Worm (Caenorhabditis elegans) whole organism, young adult: Measurements from ENCODE around the gene C44F1.1.

Source experiments
- F37B4.10 ChIP-seq: fragments of 200-800 bp; sonication (Bioruptor generic); IDR thresholded peaks from 2 replicates; pipeline ENCODE4 v1.3.6; 2022; ENCODE audit warnings: missing genetic modification characterization, missing compliant biosample characterization
- T07F8.4 ChIP-seq: sonication (generic microtip); optimal IDR thresholded peaks from 2 replicates; lab custom pipeline; 2016; ENCODE audit warnings: mild to moderate bottlenecking, missing genetic modification characterization, moderate library complexity, missing compliant biosample characterization
- Y67H2A.10 ChIP-seq: fragments of 200-800 bp; sonication (Bioruptor generic); conservative IDR thresholded peaks from 2 replicates; pipeline ENCODE4 v1.3.6; 2022; ENCODE audit warnings: missing genetic modification reagents, missing genetic modification characterization, missing compliant biosample characterization
- Y95B8A.8 ChIP-seq: fragments of 200-800 bp; sonication (Bioruptor generic); IDR thresholded peaks from 2 replicates; pipeline ENCODE4 v1.3.6; 2022; ENCODE audit warnings: missing genetic modification reagents, missing genetic modification characterization, missing compliant biosample characterization
- ama-1 ChIP-seq, 3 experiments: fragments of 150-350 bp in 1 of 3; sonication (generic microtip) in 2 of 3; optimal IDR thresholded peaks; 2 replicates each; lab custom pipeline; 2014 to 2018; ENCODE audit warnings: missing biosample characterization in 2 of 3, missing genetic modification characterization in 2 of 3, missing genetic modification reagents in 2 of 3
- atf-7 ChIP-seq: sonication (generic microtip); optimal IDR thresholded peaks from 2 replicates; lab custom pipeline; 2017; ENCODE audit warnings: mild to moderate bottlenecking, missing genetic modification characterization, missing compliant biosample characterization
- cebp-1 ChIP-seq, 2 experiments: fragments of 200-800 bp in 1 of 2; sonication (Bioruptor generic) in 1 of 2; sonication (generic microtip) in 1 of 2; IDR thresholded peaks in 1 of 2; optimal IDR thresholded peaks in 1 of 2; 2 replicates each; pipeline versions ENCODE4 v1.3.6 to Lab custom; 2017 to 2022; ENCODE audit warnings: missing compliant biosample characterization in 2 of 2, missing genetic modification characterization in 2 of 2, mild to moderate bottlenecking in 1 of 2, missing genetic modification reagents in 1 of 2, moderate library complexity in 1 of 2
- dpl-1 ChIP-seq: fragments of 150-350 bp; optimal IDR thresholded peaks from 2 replicates; lab custom pipeline; 2014; ENCODE audit warnings: missing biosample characterization, missing genetic modification reagents, missing genetic modification characterization
- efl-1 ChIP-seq: fragments of 150-350 bp; optimal IDR thresholded peaks from 2 replicates; lab custom pipeline; 2014; ENCODE audit warnings: missing biosample characterization, missing genetic modification reagents, missing genetic modification characterization
- egl-18 ChIP-seq: fragments of 200-800 bp; sonication (Bioruptor generic); IDR thresholded peaks from 2 replicates; pipeline ENCODE4 v1.3.6; 2022; ENCODE audit warnings: missing genetic modification reagents, missing genetic modification characterization, missing compliant biosample characterization
- madf-10 ChIP-seq: sonication (generic microtip); optimal IDR thresholded peaks from 2 replicates; lab custom pipeline; 2016; ENCODE audit warnings: mild to moderate bottlenecking, missing genetic modification characterization, missing compliant biosample characterization
- mel-28 ChIP-seq: sonication (generic microtip); optimal IDR thresholded peaks from 2 replicates; lab custom pipeline; 2016; ENCODE audit warnings: borderline replicate concordance, mild to moderate bottlenecking, missing genetic modification characterization, missing compliant biosample characterization
- unc-62 ChIP-seq: fragments of 150-350 bp; optimal IDR thresholded peaks from 2 replicates; lab custom pipeline; 2014; ENCODE audit warnings: missing biosample characterization, missing genetic modification reagents, missing genetic modification characterization
- ztf-25 ChIP-seq: fragments of 200-800 bp; sonication (Bioruptor generic); IDR thresholded peaks from 2 replicates; pipeline ENCODE4 v1.3.6; 2022; ENCODE audit warnings: missing genetic modification reagents, missing genetic modification characterization, missing compliant biosample characterization

- TF ChIP-seq unc-62 (GFP tag; lab: Kevin White, UChicago) (no peak), dpl-1 (no peak), cebp-1 (GFP tag; IDR thresholded peaks at IDR 0.05; lab: Robert Waterston, UW) (no peak), cebp-1 (tag; optimal IDR thresholded peaks at IDR 0.05; lab: Kevin White, UChicago) (no peak), Y95B8A.8 (GFP tag; lab: Robert Waterston, UW) (no peak), F37B4.10 (GFP tag; lab: Robert Waterston, UW) (no peak), efl-1 (no peak), mel-28 (tag; lab: Kevin White, UChicago) (no peak), T07F8.4 (tag; lab: Kevin White, UChicago) (no peak), ztf-25 (GFP tag; lab: Robert Waterston, UW) (no peak), ama-1 (optimal IDR thresholded peaks at IDR 0.05; lab: Kevin White, UChicago) (no peak), ama-1 (GFP tag; optimal IDR thresholded peaks at IDR 0.05; lab: Kevin White, UChicago) (no peak), Y67H2A.10 (GFP tag; lab: Robert Waterston, UW) (no peak), egl-18 (GFP tag; lab: Robert Waterston, UW) (no peak), atf-7 (tag; lab: Kevin White, UChicago) (no peak), madf-10 (no peak)
Measured at ce11 chrIII:3806883-3807282, 41.5 kb upstream of the C44F1.1 start.
